Fruit fly (Drosophila melanogaster) ovary, adult (tissue): ENCODE data around the gene kl-3.
"Not testable (repeated sequence)": the region's sequence is repeated elsewhere in the genome, so short reads cannot be mapped to it uniquely, and the experiment has no call there.

Source experiments
- CG17801 ChIP-seq: fragments of 200-800 bp; optimal IDR thresholded peaks from 2 replicates; lab custom pipeline; 2019; ENCODE audit warnings: missing biosample characterization, mild to moderate bottlenecking, missing genetic modification characterization, moderate library complexity; ENCODE audit not compliant: partially characterized antibody

The kl-3 gene

DNA sequence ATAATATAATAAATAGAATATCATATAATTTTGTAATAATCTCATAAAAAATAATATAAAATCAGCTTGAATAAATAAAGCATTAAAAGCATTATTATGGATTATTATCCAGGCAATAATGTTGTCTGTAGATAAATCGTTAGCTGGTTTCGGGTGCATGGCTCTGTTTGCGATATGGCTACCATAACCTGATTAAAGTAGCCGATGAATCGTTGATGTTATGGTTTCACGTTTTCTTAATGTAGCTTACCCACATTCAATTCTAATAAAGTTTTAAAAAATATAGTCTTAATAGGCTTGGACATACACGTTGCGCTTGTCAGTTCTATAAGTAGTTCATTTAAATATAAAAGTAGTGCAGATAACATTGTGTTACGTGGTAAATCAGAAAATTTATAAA, at the start of gene kl-3:
Gene kl-3 (plus strand): TSS at position 301 of the 400 bp plus-strand sequence.
- TF ChIP-seq CG17801 = not testable (repeated sequence)

DNA sequence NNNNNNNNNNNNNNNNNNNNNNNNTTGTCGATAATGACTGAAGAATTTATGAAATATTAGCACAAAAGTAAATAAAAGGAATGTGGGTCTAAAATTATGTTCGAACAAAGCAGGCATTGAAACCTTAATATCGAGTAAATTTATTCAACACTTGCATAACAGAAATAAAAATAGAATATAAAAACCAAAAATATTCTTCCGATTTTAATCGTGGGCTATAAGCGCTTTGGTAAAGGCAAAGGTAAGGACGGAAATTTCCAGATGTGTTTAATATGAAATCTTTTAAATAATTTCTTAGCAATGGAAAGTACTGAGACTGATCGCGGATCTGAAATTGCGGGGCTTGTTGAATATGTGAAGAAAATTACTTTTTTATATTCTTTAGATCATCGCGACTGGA, 236.6 kb downstream of the kl-3 start, which contains the start of gene kl-2:
Gene kl-2 (plus strand): TSS at position 301 of the 400 bp plus-strand sequence.
- TF ChIP-seq CG17801 = no peak
